Worm (Caenorhabditis elegans) whole organism, dauer: ENCODE data around the gene nlp-41.
"Not testable (repeated sequence)": the region's sequence is repeated elsewhere in the genome, so short reads cannot be mapped to it uniquely, and the experiment has no call there.

Source experiments
- unc-62 ChIP-seq: sonication (generic microtip); optimal IDR thresholded peaks from 2 replicates; lab custom pipeline; 2017; ENCODE audit warnings: missing biosample characterization, missing genetic modification reagents, missing genetic modification characterization

nlp-41 gene

ce11 chrII:14548691-14549090, 2.0 kb upstream of the nlp-41 start, which contains the start of gene gcy-29:
TSS of gene gcy-29 (minus strand) at chrII:14548791.
- no peak for TF ChIP-seq unc-62 (GFP tag; lab: Kevin White, UChicago)

- no peak for TF ChIP-seq unc-62 (GFP tag; lab: Kevin White, UChicago)
Measured at ce11 chrII:14555019-14555418, 4.3 kb downstream of the nlp-41 start.

- TF ChIP-seq unc-62 (GFP tag; lab: Kevin White, UChicago), result not testable (repeated sequence)
Measured at ce11 chrII:14561549-14562115, 10.9 kb downstream of the nlp-41 start, which contains the start of gene mog-4. TSS of gene mog-4 (minus strand) at chrII:14561599.

DNA sequence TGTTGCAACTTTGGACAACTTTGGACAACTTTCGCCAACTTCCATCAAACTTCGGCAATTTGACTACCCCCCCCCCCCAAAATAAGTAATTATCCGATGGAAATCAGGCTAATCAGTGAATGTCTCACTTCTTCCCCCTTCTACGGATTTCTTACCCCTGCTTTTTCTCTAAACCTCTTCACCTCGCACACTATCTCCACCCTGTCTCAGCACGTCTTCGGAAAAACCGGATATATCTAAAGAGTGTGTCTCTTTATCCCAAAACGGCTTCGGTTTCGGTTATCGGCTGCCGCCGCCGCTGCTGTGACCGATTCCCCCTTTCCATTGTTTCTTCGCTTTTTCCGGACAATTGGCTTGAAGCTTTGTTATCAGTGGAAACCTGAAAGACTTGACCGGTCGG, 17.1 kb downstream of the nlp-41 start:
- TF ChIP-seq unc-62 (GFP tag; lab: Kevin White, UChicago), result no peak

ce11 chrII:14569322-14569721, 18.6 kb downstream of the nlp-41 start:
- no peak for TF ChIP-seq unc-62 (GFP tag; lab: Kevin White, UChicago)

- no peak for TF ChIP-seq unc-62 (GFP tag; lab: Kevin White, UChicago)
Measured at ce11 chrII:14570541-14571160, 19.9 kb downstream of the nlp-41 start.

ce11 chrII:14573315-14573714, 22.6 kb downstream of the nlp-41 start, which contains the start of gene madf-5:
TSS of gene madf-5 (plus strand) at chrII:14573615.
- no peak for TF ChIP-seq unc-62 (GFP tag; lab: Kevin White, UChicago)

ce11 chrII:14574790-14575189, 24.1 kb downstream of the nlp-41 start:
- no peak for TF ChIP-seq unc-62 (GFP tag; lab: Kevin White, UChicago)

ce11 chrII:14576429-14576828, 25.7 kb downstream of the nlp-41 start, which contains the start of gene C01G12.13:
TSS of gene C01G12.13 (plus strand) at chrII:14576729.
- no peak for TF ChIP-seq unc-62 (GFP tag; lab: Kevin White, UChicago)

DNA sequence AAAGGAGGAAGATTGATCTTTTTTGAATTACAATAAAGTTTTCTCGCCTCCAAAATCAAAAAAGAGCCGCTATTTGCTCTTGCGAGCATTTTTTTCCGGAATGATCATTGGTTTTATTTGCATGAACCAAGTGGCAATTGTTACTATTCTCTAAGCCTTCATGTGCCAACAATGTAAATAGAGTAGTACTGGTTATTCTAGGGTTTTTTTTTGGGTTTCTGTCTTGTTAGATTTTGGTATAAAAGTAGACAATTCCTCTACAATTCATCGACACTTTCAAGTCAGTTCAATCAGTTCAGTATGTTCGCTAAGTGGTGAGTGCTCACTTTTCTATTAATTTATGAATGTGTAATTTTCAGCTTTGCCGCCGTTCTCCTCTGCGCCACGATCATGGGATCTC, 27.3 kb downstream of the nlp-41 start, which contains the start of gene nspb-7:
Gene nspb-7 (plus strand): TSS at position 301 of the 400 bp plus-strand sequence.
- TF ChIP-seq unc-62 (GFP tag; lab: Kevin White, UChicago), result no peak

ce11 chrII:14578716-14579115, 28.0 kb downstream of the nlp-41 start, which contains the start of gene C01G12.9:
TSS of gene C01G12.9 (plus strand) at chrII:14579016.
- no peak for TF ChIP-seq unc-62 (GFP tag; lab: Kevin White, UChicago)

DNA sequence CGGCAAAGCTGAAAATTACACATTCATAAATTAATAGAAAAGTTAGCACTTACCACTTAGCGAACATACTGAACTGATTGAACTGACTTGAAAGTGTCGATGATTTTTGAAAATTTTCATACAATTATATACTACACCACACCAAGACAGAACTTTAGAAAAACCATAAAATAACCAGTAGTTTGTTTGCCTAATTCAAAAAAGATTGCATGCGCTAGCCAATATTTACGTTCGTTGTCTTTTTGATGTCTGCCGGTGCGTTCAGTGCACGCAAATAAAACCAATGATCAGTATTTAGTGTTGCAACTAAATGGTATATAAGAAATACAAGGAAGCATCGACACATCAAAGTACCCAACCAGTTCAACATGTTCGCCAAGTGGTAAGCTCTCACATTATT, 29.8 kb downstream of the nlp-41 start, which contains the start of the genes nspb-8 and nspb-9:
Gene nspb-8 (minus strand): TSS at position 101 of the 400 bp plus-strand sequence.
Gene nspb-9 (plus strand): TSS at position 311 of the 400 bp plus-strand sequence.
- no peak for TF ChIP-seq unc-62 (GFP tag; lab: Kevin White, UChicago)

DNA sequence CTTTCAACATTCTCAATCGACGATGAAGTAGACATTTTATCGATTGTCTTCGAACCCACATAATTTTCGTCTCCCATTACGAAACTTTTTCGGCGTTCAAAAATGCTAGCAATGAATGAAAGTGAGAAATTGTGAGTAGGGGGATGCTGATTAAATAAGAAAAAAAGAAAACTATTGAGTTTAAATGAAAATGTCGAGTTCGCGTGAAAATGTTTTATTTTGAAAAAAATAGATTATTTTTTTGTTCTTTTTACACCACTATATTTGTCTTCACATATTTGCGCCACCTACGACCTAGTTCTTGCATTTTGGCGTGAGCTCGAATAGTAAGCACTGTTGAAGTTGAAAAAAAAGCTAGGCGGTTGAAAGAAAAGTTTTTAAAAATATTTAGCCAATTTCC, 31.5 kb downstream of the nlp-41 start, which contains the start of gene C01G12.3:
Gene C01G12.3 (minus strand): TSS at position 101 of the 400 bp plus-strand sequence.
- TF ChIP-seq unc-62 (GFP tag; lab: Kevin White, UChicago), result no peak

DNA sequence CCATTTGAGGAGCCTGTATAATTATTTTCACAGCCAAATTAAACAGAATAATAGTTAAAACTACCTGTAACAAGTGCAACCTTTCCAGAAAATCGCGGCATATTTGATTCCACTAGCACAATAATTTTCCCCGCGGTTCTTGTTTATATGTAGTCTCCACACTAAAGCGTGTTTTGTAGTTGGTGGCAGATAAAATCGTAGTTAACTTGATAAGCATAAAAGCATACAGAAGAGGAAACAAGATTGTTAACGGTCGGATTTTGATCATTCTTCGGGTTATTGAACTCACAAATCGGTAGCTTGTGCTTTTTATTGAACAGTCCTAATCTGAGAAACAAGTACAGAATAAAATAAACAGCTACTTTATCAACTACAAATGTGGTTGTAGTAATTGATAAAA, 36.7 kb downstream of the nlp-41 start, which contains the start of gene C01G12.5:
Gene C01G12.5 (minus strand): TSS at position 101 of the 400 bp plus-strand sequence.
- TF ChIP-seq unc-62 (GFP tag; lab: Kevin White, UChicago), result no peak

DNA sequence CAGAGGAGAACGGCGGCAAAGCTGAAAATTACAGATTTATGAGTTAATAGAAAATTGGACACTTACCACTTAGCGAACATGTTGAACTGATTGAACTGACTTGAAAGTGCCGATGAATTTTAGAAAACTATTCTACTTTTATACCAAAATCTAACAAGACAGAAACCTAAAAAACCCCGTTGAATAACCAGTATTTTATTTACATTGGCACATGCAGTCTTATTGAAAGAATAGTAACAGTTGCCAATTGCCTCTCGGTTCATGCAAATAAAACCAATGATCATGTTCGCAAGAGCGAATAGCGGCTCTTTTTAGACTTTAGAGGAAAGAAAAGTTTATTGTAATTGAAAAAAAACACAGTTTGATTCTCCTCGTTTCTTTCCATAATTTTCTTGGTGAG, 37.4 kb downstream of the nlp-41 start, which contains the start of gene nspb-10:
Gene nspb-10 (minus strand): TSS at position 101 of the 400 bp plus-strand sequence.
- TF ChIP-seq unc-62 (GFP tag; lab: Kevin White, UChicago), result no peak

- no peak for TF ChIP-seq unc-62 (GFP tag; lab: Kevin White, UChicago)
Measured at ce11 chrII:14591699-14592098, 41.0 kb downstream of the nlp-41 start, which contains the start of gene C01G12.7. TSS of gene C01G12.7 (minus strand) at chrII:14591893.
